Worm (Caenorhabditis elegans) whole organism, L2 larva: ENCODE measurements around the gene aat-1.
A peak's percentile ranks its signal among the peaks of the same experiment; 100 is the strongest.

ENCODE experiments used
- F13H6.1 ChIP-seq: sonication (generic microtip); optimal IDR thresholded peaks from 2 replicates; lab custom pipeline; 2016; ENCODE audit warnings: missing genetic modification characterization, missing compliant biosample characterization
- R02D3.7 ChIP-seq: fragments of 150-350 bp; optimal IDR thresholded peaks from 2 replicates; lab custom pipeline; 2014; ENCODE audit warnings: missing biosample characterization, missing genetic modification characterization
- Y55F3AM.14 ChIP-seq: fragments of 200-800 bp; sonication (Bioruptor generic); optimal IDR thresholded peaks from 2 replicates; lab custom pipeline; 2018; ENCODE audit warnings: mild to moderate bottlenecking, missing genetic modification characterization, missing compliant biosample characterization
- ZK546.5 ChIP-seq: sonication (generic microtip); optimal IDR thresholded peaks from 2 replicates; lab custom pipeline; 2017; ENCODE audit warnings: missing biosample characterization, missing genetic modification characterization
- alr-1 ChIP-seq: fragments of 150-350 bp; optimal IDR thresholded peaks from 2 replicates; lab custom pipeline; 2014; ENCODE audit warnings: missing biosample characterization, missing genetic modification characterization
- aly-2 ChIP-seq: fragments of 150-350 bp; optimal IDR thresholded peaks from 2 replicates; lab custom pipeline; 2014; ENCODE audit warnings: missing biosample characterization, missing genetic modification characterization
- blmp-1 ChIP-seq: sonication (generic microtip); optimal IDR thresholded peaks from 2 replicates; lab custom pipeline; 2017; ENCODE audit warnings: missing genetic modification characterization, mild to moderate bottlenecking, missing compliant biosample characterization, antibody characterized with exemption, moderate library complexity; ENCODE audit not compliant: insufficient read depth
- ceh-16 ChIP-seq: fragments of 150-350 bp; optimal IDR thresholded peaks from 2 replicates; lab custom pipeline; 2014; ENCODE audit warnings: missing biosample characterization, missing genetic modification characterization
- ceh-82 ChIP-seq: fragments of 150-350 bp; optimal IDR thresholded peaks from 2 replicates; lab custom pipeline; 2014; ENCODE audit warnings: missing biosample characterization, missing genetic modification characterization
- dmd-4 ChIP-seq: sonication (generic microtip); optimal IDR thresholded peaks from 2 replicates; lab custom pipeline; 2017; ENCODE audit warnings: missing biosample characterization, missing genetic modification characterization
- egl-27 ChIP-seq: sonication (generic microtip); optimal IDR thresholded peaks from 3 replicates; lab custom pipeline; 2017; ENCODE audit warnings: missing biosample characterization, missing genetic modification reagents, missing genetic modification characterization
- elt-1 ChIP-seq: fragments of 150-350 bp; optimal IDR thresholded peaks from 2 replicates; lab custom pipeline; 2014; ENCODE audit warnings: missing biosample characterization, missing genetic modification characterization
- elt-3 ChIP-seq: sonication (generic microtip); optimal IDR thresholded peaks from 2 replicates; lab custom pipeline; 2017; ENCODE audit warnings: missing biosample characterization, missing genetic modification characterization
- fos-1 ChIP-seq: fragments of 150-350 bp; optimal IDR thresholded peaks from 2 replicates; lab custom pipeline; 2014; ENCODE audit warnings: missing biosample characterization, missing genetic modification characterization
- lin-11 ChIP-seq: fragments of 150-350 bp; sonication (generic microtip); optimal IDR thresholded peaks from 2 replicates; lab custom pipeline; 2014; ENCODE audit warnings: missing biosample characterization, missing genetic modification characterization, inconsistent platforms, mixed read lengths
- lin-13 ChIP-seq: fragments of 150-350 bp; optimal IDR thresholded peaks from 2 replicates; lab custom pipeline; 2014; ENCODE audit warnings: missing biosample characterization, missing genetic modification reagents, missing genetic modification characterization
- lin-39 ChIP-seq: fragments of 150-350 bp; optimal IDR thresholded peaks from 2 replicates; lab custom pipeline; 2014; ENCODE audit warnings: missing biosample characterization, missing genetic modification reagents, missing genetic modification characterization
- lsy-2 ChIP-seq, 2 experiments: fragments of 150-350 bp in 1 of 2; sonication (generic microtip) in 1 of 2; optimal IDR thresholded peaks; 2 replicates each; lab custom pipeline; 2014 to 2017; ENCODE audit warnings: missing biosample characterization in 2 of 2, missing genetic modification characterization in 2 of 2
- mab-5 ChIP-seq: fragments of 150-350 bp; optimal IDR thresholded peaks from 2 replicates; lab custom pipeline; 2014; ENCODE audit warnings: missing biosample characterization, missing genetic modification characterization
- nhr-10 ChIP-seq: sonication (generic microtip); optimal IDR thresholded peaks from 2 replicates; lab custom pipeline; 2017; ENCODE audit warnings: missing biosample characterization, missing genetic modification characterization
- nhr-12 ChIP-seq: fragments of 150-350 bp; optimal IDR thresholded peaks from 2 replicates; lab custom pipeline; 2014; ENCODE audit warnings: missing biosample characterization, missing genetic modification characterization
- nhr-129 ChIP-seq: fragments of 150-350 bp; optimal IDR thresholded peaks from 2 replicates; lab custom pipeline; 2014; ENCODE audit warnings: missing biosample characterization, missing genetic modification characterization
- nhr-21 ChIP-seq: fragments of 150-350 bp; optimal IDR thresholded peaks from 2 replicates; lab custom pipeline; 2014; ENCODE audit warnings: missing biosample characterization, missing genetic modification characterization
- nhr-23 ChIP-seq: fragments of 150-350 bp; optimal IDR thresholded peaks from 2 replicates; lab custom pipeline; 2014; ENCODE audit warnings: missing biosample characterization, missing genetic modification reagents, missing genetic modification characterization
- nhr-237 ChIP-seq: fragments of 150-350 bp; optimal IDR thresholded peaks from 2 replicates; lab custom pipeline; 2014; ENCODE audit warnings: missing biosample characterization, missing genetic modification characterization
- nhr-25 ChIP-seq: fragments of 150-350 bp; sonication (generic microtip); optimal IDR thresholded peaks from 3 replicates; lab custom pipeline; 2014; ENCODE audit warnings: missing biosample characterization, missing genetic modification characterization
- nhr-6 ChIP-seq: fragments of 150-350 bp; optimal IDR thresholded peaks from 2 replicates; lab custom pipeline; 2014; ENCODE audit warnings: missing biosample characterization, missing genetic modification characterization
- nhr-77 ChIP-seq: fragments of 150-350 bp; optimal IDR thresholded peaks from 2 replicates; lab custom pipeline; 2014; ENCODE audit warnings: missing biosample characterization, missing genetic modification characterization
- sem-4 ChIP-seq: fragments of 150-350 bp; optimal IDR thresholded peaks from 2 replicates; lab custom pipeline; 2014; ENCODE audit warnings: missing biosample characterization, missing genetic modification reagents, missing genetic modification characterization
- skn-1 ChIP-seq: sonication (generic microtip); optimal IDR thresholded peaks from 2 replicates; lab custom pipeline; 2017; ENCODE audit warnings: missing biosample characterization, missing genetic modification characterization
- sma-3 ChIP-seq: sonication (generic microtip); optimal IDR thresholded peaks from 2 replicates; lab custom pipeline; 2016; ENCODE audit warnings: missing genetic modification reagents, missing genetic modification characterization, missing compliant biosample characterization
- sma-9 ChIP-seq, 2 experiments: fragments of 150-350 bp in 1 of 2; sonication (generic microtip) in 1 of 2; optimal IDR thresholded peaks; 2 replicates each; lab custom pipeline; 2014 to 2016; ENCODE audit warnings: missing genetic modification characterization in 2 of 2, mild to moderate bottlenecking in 1 of 2, missing biosample characterization in 1 of 2, missing compliant biosample characterization in 1 of 2, missing genetic modification reagents in 1 of 2, moderate library complexity in 1 of 2
- snpc-4 ChIP-seq: fragments of 150-350 bp; optimal IDR thresholded peaks from 2 replicates; lab custom pipeline; 2014; ENCODE audit warnings: missing biosample characterization, missing genetic modification characterization
- unc-39 ChIP-seq: fragments of 150-350 bp; optimal IDR thresholded peaks from 2 replicates; lab custom pipeline; 2014; ENCODE audit warnings: missing biosample characterization, missing genetic modification characterization
- unc-55 ChIP-seq: fragments of 150-350 bp; sonication (generic microtip); optimal IDR thresholded peaks from 3 replicates; lab custom pipeline; 2014; ENCODE audit warnings: missing biosample characterization, missing genetic modification reagents, missing genetic modification characterization
- unc-62 ChIP-seq: fragments of 150-350 bp; optimal IDR thresholded peaks from 2 replicates; lab custom pipeline; 2014; ENCODE audit warnings: missing biosample characterization, missing genetic modification reagents, missing genetic modification characterization
- zag-1 ChIP-seq: fragments of 150-350 bp; optimal IDR thresholded peaks from 2 replicates; lab custom pipeline; 2014; ENCODE audit warnings: missing biosample characterization, missing genetic modification characterization
- ztf-1 ChIP-seq: fragments of 200-800 bp; sonication (Bioruptor generic); conservative IDR thresholded peaks from 2 replicates; pipeline ENCODE4 v1.3.6; 2022; ENCODE audit warnings: missing genetic modification characterization, missing compliant biosample characterization
- ztf-4 ChIP-seq: fragments of 150-350 bp; optimal IDR thresholded peaks from 2 replicates; lab custom pipeline; 2014; ENCODE audit warnings: missing biosample characterization, missing genetic modification characterization

The aat-1 gene

DNA sequence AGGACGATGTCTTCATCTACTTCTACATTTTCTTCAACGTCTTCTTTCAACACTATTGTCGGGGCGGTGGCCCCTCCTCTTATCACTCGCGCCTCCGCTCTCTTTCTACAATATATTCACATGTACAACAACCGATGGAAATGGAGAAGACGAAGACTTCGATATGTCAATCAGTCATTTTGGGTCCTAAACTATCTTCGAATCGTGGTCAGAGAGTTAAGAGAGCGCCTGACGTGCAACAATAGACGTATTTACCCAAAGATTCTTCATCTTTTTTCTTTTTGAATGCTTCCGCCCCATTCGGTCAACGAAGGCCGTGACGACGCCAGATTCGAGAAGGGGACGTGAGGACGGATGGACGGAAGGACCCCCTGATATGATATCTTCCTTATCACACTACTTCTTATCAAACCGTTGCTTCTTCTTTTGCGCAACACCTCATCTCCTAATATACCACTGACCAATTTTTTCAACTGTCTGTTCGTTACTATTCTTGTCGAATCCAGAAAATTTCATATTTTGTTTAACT is 31.5 kb upstream of the aat-1 start:
- TF ChIP-seq alr-1 (tag; lab: Kevin White, UChicago) (no peak), nhr-237 (tag; lab: Kevin White, UChicago) (no peak), skn-1 (tag; lab: Kevin White, UChicago) (no peak), sma-9 (GFP tag; optimal IDR thresholded peaks at IDR 0.05; lab: Kevin White, UChicago) (peak; percentile 53), sma-9 (tag; optimal IDR thresholded peaks at IDR 0.05; lab: Kevin White, UChicago) (no peak), nhr-25 (tag; lab: Kevin White, UChicago) (peak; percentile 4), blmp-1 (tag; lab: Kevin White, UChicago) (no peak), sma-3 (GFP tag; lab: Kevin White, UChicago) (peak; percentile 15), sem-4 (tag; lab: Kevin White, UChicago) (no peak), ztf-1 (no peak)

DNA sequence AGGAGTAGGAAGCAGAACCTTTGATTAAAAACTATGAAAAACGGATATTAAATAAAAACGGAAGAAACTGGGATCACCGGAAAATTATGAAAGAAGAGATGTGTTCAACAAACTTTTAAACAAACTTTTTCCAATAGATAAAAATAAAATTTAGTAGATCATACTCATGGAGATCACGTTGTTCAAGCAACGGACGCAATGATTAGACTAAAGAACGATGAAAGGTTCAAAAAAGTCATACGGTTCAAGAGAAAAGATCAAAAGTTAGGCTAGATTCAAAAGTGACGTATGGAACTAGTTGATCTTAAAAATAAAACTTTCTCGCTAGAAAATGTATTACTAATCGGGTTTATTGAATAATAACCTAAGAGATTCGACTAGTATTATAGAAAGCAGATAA is 30.6 kb upstream of the aat-1 start:
- TF ChIP-seq ceh-82 (tag; lab: Kevin White, UChicago) (no peak), egl-27 (tag; lab: Kevin White, UChicago) (no peak), skn-1 (tag; lab: Kevin White, UChicago) (no peak), nhr-21 (tag; lab: Kevin White, UChicago) (peak; percentile 28), nhr-12 (tag; lab: Kevin White, UChicago) (no peak), aly-2 (no peak), F13H6.1 (tag; lab: Kevin White, UChicago) (no peak), sma-9 (GFP tag; optimal IDR thresholded peaks at IDR 0.05; lab: Kevin White, UChicago) (peak; percentile 58), sma-9 (tag; optimal IDR thresholded peaks at IDR 0.05; lab: Kevin White, UChicago) (no peak), blmp-1 (tag; lab: Kevin White, UChicago) (peak; percentile 40), ztf-4 (tag; lab: Kevin White, UChicago) (no peak), nhr-10 (no peak), unc-39 (no peak)

- TF ChIP-seq nhr-25 (tag; lab: Kevin White, UChicago) (no peak), sma-9 (GFP tag; optimal IDR thresholded peaks at IDR 0.05; lab: Kevin White, UChicago) (peak; percentile 2), sma-9 (tag; optimal IDR thresholded peaks at IDR 0.05; lab: Kevin White, UChicago) (no peak), zag-1 (tag; lab: Kevin White, UChicago) (no peak), mab-5 (tag; lab: Kevin White, UChicago) (no peak), nhr-129 (tag; lab: Kevin White, UChicago) (no peak), aly-2 (no peak)
Observed at ce11 chrIV:9631579-9631978, 30.1 kb upstream of the aat-1 start.

DNA sequence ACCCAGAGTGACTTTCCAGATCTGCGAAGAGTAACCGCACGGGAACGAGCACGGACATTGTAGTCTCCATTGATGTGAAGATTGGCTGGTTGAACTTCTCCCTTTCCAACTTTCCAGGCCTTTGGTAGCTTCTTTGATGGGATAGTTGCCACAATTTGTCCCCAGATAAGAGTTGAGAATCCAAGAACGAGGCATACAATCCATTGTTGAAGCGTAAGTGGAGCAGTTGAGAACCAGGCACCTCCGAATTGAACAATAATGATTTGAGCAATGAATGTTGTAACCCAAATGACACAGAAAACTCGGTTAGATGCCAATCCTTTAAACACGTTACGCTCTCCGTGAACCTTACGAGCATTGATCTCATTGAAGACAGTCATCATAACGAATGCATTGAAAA is 25.5 kb upstream of the aat-1 start:
- no peak for TF ChIP-seq nhr-21 (tag; lab: Kevin White, UChicago)
- TF ChIP-seq sem-4 (tag; lab: Kevin White, UChicago) = no peak
- no peak for TF ChIP-seq lsy-2 (tag; optimal IDR thresholded peaks at IDR 0.05; lab: Kevin White, UChicago)
- TF ChIP-seq blmp-1 (tag; lab: Kevin White, UChicago) = no peak
- no peak for TF ChIP-seq unc-55 (GFP tag; lab: Kevin White, UChicago)
- no peak for TF ChIP-seq fos-1 (tag; lab: Kevin White, UChicago)
- TF ChIP-seq lin-13 (GFP tag; lab: Kevin White, UChicago) = no peak
- TF ChIP-seq lin-11 (tag; lab: Kevin White, UChicago) = no peak
- TF ChIP-seq nhr-23 (tag; lab: Kevin White, UChicago) = no peak
- no peak for TF ChIP-seq R02D3.7
- TF ChIP-seq unc-39 = no peak
- TF ChIP-seq nhr-129 (tag; lab: Kevin White, UChicago) = no peak

ce11 chrIV:9625829-9626228 is 24.3 kb upstream of the aat-1 start:
- TF ChIP-seq unc-62 (GFP tag; lab: Kevin White, UChicago) = no peak
- peak; percentile 69 for TF ChIP-seq blmp-1 (tag; lab: Kevin White, UChicago)
- no peak for TF ChIP-seq alr-1 (tag; lab: Kevin White, UChicago)
- no peak for TF ChIP-seq ceh-16 (tag; lab: Kevin White, UChicago)
- TF ChIP-seq zag-1 (tag; lab: Kevin White, UChicago) = no peak
- TF ChIP-seq nhr-25 (tag; lab: Kevin White, UChicago) = no peak
- TF ChIP-seq egl-27 (tag; lab: Kevin White, UChicago) = no peak
- no peak for TF ChIP-seq nhr-21 (tag; lab: Kevin White, UChicago)
- no peak for TF ChIP-seq elt-1 (tag; lab: Kevin White, UChicago)
- no peak for TF ChIP-seq nhr-10
- TF ChIP-seq fos-1 (tag; lab: Kevin White, UChicago) = peak; percentile 18
- TF ChIP-seq lin-13 (GFP tag; lab: Kevin White, UChicago) = no peak
- TF ChIP-seq sma-3 (GFP tag; lab: Kevin White, UChicago) = peak; percentile 2
- TF ChIP-seq snpc-4 (tag; lab: Kevin White, UChicago) = no peak
- no peak for TF ChIP-seq ZK546.5 (tag; lab: Kevin White, UChicago)
- peak; percentile 8 for TF ChIP-seq sma-9 (GFP tag; optimal IDR thresholded peaks at IDR 0.05; lab: Kevin White, UChicago)
- no peak for TF ChIP-seq sma-9 (tag; optimal IDR thresholded peaks at IDR 0.05; lab: Kevin White, UChicago)
- TF ChIP-seq nhr-12 (tag; lab: Kevin White, UChicago) = no peak
- no peak for TF ChIP-seq ztf-4 (tag; lab: Kevin White, UChicago)
- no peak for TF ChIP-seq elt-3 (tag; lab: Kevin White, UChicago)
- no peak for TF ChIP-seq lin-11 (tag; lab: Kevin White, UChicago)
- no peak for TF ChIP-seq Y55F3AM.14 (GFP tag; lab: Kevin White, UChicago)
- TF ChIP-seq dmd-4 (tag; lab: Kevin White, UChicago) = no peak
- no peak for TF ChIP-seq mab-5 (tag; lab: Kevin White, UChicago)
- TF ChIP-seq nhr-6 (tag; lab: Kevin White, UChicago) = no peak
- TF ChIP-seq ceh-82 (tag; lab: Kevin White, UChicago) = no peak
- no peak for TF ChIP-seq lsy-2 (tag; optimal IDR thresholded peaks at IDR 0.05; lab: Kevin White, UChicago)
- no peak for TF ChIP-seq aly-2
- TF ChIP-seq lin-39 = no peak
- TF ChIP-seq nhr-129 (tag; lab: Kevin White, UChicago) = no peak
- TF ChIP-seq nhr-77 (tag; lab: Kevin White, UChicago) = no peak
